Fruit fly (Drosophila melanogaster): ENCODE measurements around the gene gry.

- TF ChIP-seq psq (optimal IDR thresholded peaks at IDR 0.05) (no peak), Dll (optimal IDR thresholded peaks at IDR 0.05) (no peak), usp (GFP tag; optimal IDR thresholded peaks at IDR 0.05) (no peak), EcR (GFP tag; optimal IDR thresholded peaks at IDR 0.05) (no peak), pan (optimal IDR thresholded peaks at IDR 0.05) (no peak), CG8478 (optimal IDR thresholded peaks at IDR 0.05) (no peak)
Observed at dm6 chr3L:3177872-3178271, 21.0 kb upstream of the gry start.

Data from whole organism.